Worm (Caenorhabditis elegans) whole organism, late embryonic: ENCODE measurements around the gene enol-1.

Source experiments
- F13H6.1 ChIP-seq: sonication (generic microtip); optimal IDR thresholded peaks from 2 replicates; lab custom pipeline; 2016; ENCODE audit warnings: missing genetic modification characterization, missing compliant biosample characterization
- T23F11.4 ChIP-seq: fragments of 200-800 bp; sonication (Bioruptor generic); optimal IDR thresholded peaks from 2 replicates; lab custom pipeline; 2018; ENCODE audit warnings: mild to moderate bottlenecking, missing genetic modification characterization, missing compliant biosample characterization
- ceh-24 ChIP-seq: sonication (generic microtip); optimal IDR thresholded peaks from 2 replicates; lab custom pipeline; 2016; ENCODE audit warnings: mild to moderate bottlenecking, missing genetic modification characterization, missing compliant biosample characterization
- ceh-31 ChIP-seq: sonication (generic microtip); optimal IDR thresholded peaks from 2 replicates; lab custom pipeline; 2016; ENCODE audit warnings: missing genetic modification characterization, missing compliant biosample characterization
- ceh-45 ChIP-seq: fragments of 200-800 bp; sonication (Bioruptor generic); IDR thresholded peaks from 2 replicates; pipeline ENCODE4 v1.3.6; 2022; ENCODE audit warnings: missing genetic modification reagents, missing genetic modification characterization, missing compliant biosample characterization
- dve-1 ChIP-seq: sonication (generic microtip); optimal IDR thresholded peaks from 2 replicates; lab custom pipeline; 2017; ENCODE audit warnings: antibody characterized with exemption, mild to moderate bottlenecking, missing genetic modification characterization, missing compliant biosample characterization
- ets-4 ChIP-seq: sonication (generic microtip); optimal IDR thresholded peaks from 2 replicates; lab custom pipeline; 2016; ENCODE audit warnings: missing genetic modification characterization, missing compliant biosample characterization
- fkh-6 ChIP-seq: sonication (generic microtip); optimal IDR thresholded peaks from 2 replicates; lab custom pipeline; 2016; ENCODE audit warnings: missing genetic modification characterization, missing compliant biosample characterization
- lim-6 ChIP-seq: sonication (generic microtip); optimal IDR thresholded peaks from 2 replicates; lab custom pipeline; 2016; ENCODE audit warnings: missing genetic modification characterization, missing compliant biosample characterization
- nfya-1 ChIP-seq: sonication (generic microtip); optimal IDR thresholded peaks from 2 replicates; lab custom pipeline; 2017; ENCODE audit warnings: missing genetic modification characterization, mild to moderate bottlenecking, missing compliant biosample characterization, antibody characterized with exemption, moderate library complexity
- nhr-11 ChIP-seq: fragments of 150-350 bp; optimal IDR thresholded peaks from 2 replicates; lab custom pipeline; 2014; ENCODE audit warnings: missing biosample characterization, missing genetic modification characterization
- nhr-232 ChIP-seq: sonication (generic microtip); optimal IDR thresholded peaks from 2 replicates; lab custom pipeline; 2016; ENCODE audit warnings: missing genetic modification characterization, missing compliant biosample characterization
- tbx-2 ChIP-seq: sonication (generic microtip); optimal IDR thresholded peaks from 2 replicates; lab custom pipeline; 2016; ENCODE audit warnings: missing genetic modification characterization, missing compliant biosample characterization
- zip-5 ChIP-seq: sonication (generic microtip); optimal IDR thresholded peaks from 2 replicates; lab custom pipeline; 2016; ENCODE audit warnings: missing genetic modification characterization, missing compliant biosample characterization

DNA sequence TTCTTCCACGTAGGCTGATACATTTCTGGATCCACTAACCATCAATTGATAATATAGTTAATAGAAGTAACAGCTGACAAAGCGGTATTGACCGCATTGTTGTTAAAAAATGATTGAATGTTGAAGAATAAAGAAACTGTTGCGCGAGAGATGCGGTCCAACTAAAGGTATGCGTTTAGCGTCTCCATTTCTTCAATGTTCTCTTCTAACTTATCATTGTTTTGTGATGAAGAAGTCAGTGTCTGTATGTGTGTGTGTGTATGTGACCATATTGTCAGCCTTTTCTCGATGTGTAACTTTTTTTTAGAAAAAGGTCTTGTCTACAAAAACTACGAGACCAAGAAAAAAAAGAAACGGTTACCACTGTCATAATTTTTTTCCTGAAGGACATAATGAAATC, 4.3 kb upstream of the enol-1 start, which contains the start of gene B0457.2:
- TF ChIP-seq zip-5 (no peak), ceh-24 (no peak), T23F11.4 (GFP tag; lab: Kevin White, UChicago) (no peak), lim-6 (tag; lab: Kevin White, UChicago) (no peak), ceh-45 (no peak), F13H6.1 (tag; lab: Kevin White, UChicago) (no peak), fkh-6 (tag; lab: Kevin White, UChicago) (no peak), ets-4 (tag; lab: Kevin White, UChicago) (no peak), tbx-2 (no peak), ceh-31 (tag; lab: Kevin White, UChicago) (no peak), nhr-232 (tag; lab: Kevin White, UChicago) (no peak), dve-1 (no peak), nfya-1 (tag; lab: Kevin White, UChicago) (no peak), nhr-11 (tag; lab: Kevin White, UChicago) (no peak)
